Worm (Caenorhabditis elegans): Measurements from ENCODE around the gene C16C8.26.

DNA sequence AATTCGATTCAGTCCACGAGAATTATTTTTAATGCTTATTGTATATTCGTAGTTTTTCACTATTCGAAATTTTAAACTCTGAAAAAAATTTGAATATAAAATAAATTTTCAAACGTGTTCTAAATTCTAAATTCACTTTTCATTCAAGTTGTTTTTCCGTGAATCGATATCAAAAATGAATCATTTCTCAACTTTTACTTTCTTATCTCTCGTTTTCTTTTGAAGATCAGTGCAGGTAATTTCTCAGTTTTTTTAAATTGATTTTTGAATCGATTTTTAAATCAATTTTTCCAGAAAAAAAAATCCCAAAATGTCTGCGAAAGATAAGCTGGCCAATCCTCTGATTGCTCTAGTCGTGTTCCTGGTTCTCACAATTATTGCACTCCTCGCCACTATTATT is 41.6 kb downstream of the C16C8.26 start, which contains the start of gene nep-6:
- no peak for TF ChIP-seq W03F9.2 (tag; optimal IDR thresholded peaks at IDR 0.05)
- TF ChIP-seq him-1 (tag; optimal IDR thresholded peaks at IDR 0.05): no peak
- TF ChIP-seq dao-5 (tag; optimal IDR thresholded peaks at IDR 0.05): no peak
